Worm (Caenorhabditis elegans): ENCODE measurements around the gene sre-47.

sre-47 gene

DNA sequence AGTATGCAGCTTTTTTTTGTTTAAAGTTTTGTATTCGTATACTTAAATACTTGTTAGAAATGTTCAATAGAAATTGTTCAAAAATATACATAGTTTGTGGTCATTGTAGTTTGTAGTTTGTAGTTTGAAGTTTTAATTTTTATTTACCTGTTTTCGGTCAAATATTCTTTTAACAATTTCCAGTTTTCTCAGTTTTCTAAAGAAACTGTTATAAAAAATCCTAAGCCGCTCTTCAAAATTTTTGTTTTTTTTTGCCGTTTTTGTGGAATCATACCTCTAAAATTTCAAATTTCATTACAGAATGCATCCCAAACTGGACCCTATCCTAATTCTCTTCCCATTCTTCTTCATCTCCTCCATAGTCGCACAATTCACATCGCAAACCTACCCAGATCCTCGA lies 21.8 kb upstream of the sre-47 start, which contains the start of gene F01D5.6:
Gene F01D5.6, plus strand, starts transcription at position 301 of the 400 bp plus-strand sequence.
- TF ChIP-seq alr-1 (tag; optimal IDR thresholded peaks at IDR 0.05) (no peak), nhr-12 (tag; optimal IDR thresholded peaks at IDR 0.05) (no peak), ama-1 (optimal IDR thresholded peaks at IDR 0.05) (no peak), nhr-129 (tag; optimal IDR thresholded peaks at IDR 0.05) (no peak), lin-39 (tag; optimal IDR thresholded peaks at IDR 0.05) (no peak), mab-5 (tag; optimal IDR thresholded peaks at IDR 0.05) (no peak), ztf-11 (tag; optimal IDR thresholded peaks at IDR 0.05) (no peak), C34F6.9 (tag; optimal IDR thresholded peaks at IDR 0.05) (no peak), R02D3.7 (tag; optimal IDR thresholded peaks at IDR 0.05) (no peak), lin-11 (tag; optimal IDR thresholded peaks at IDR 0.05) (no peak), unc-39 (tag; optimal IDR thresholded peaks at IDR 0.05) (no peak), skn-1 (tag; optimal IDR thresholded peaks at IDR 0.05) (no peak), nhr-23 (tag; optimal IDR thresholded peaks at IDR 0.05) (no peak), Y55F3AM.14 (GFP tag; optimal IDR thresholded peaks at IDR 0.05) (no peak), unc-62 (GFP tag; optimal IDR thresholded peaks at IDR 0.05) (no peak), nhr-6 (tag; optimal IDR thresholded peaks at IDR 0.05) (no peak), egl-27 (tag; optimal IDR thresholded peaks at IDR 0.05) (no peak), sem-4 (tag; optimal IDR thresholded peaks at IDR 0.05) (no peak), nhr-77 (tag; optimal IDR thresholded peaks at IDR 0.05) (no peak), aly-2 (tag; optimal IDR thresholded peaks at IDR 0.05) (no peak)

DNA sequence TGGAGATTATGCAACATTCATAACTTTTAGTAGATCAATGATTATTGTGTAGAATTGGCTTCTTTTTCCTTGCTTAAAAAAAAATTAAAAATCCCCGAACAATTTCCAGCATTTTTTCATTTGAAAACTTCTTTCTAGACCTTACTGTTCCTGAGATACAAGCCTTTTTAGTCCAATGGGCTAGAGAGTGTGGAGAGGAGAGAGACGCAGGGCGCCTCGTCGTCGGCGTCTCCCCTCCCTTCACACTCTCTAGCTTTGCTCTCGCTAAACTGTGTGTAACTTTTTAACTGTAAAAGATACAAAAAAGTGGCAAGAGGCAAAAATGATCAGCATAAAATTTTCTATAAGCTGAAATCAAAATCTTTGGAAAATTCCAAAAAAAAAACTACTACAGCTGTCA lies 20.7 kb upstream of the sre-47 start:
- TF ChIP-seq unc-55 (GFP tag; optimal IDR thresholded peaks at IDR 0.05) (no peak), ztf-4 (tag; optimal IDR thresholded peaks at IDR 0.05) (no peak), lin-11 (tag; optimal IDR thresholded peaks at IDR 0.05) (no peak), ceh-82 (tag; optimal IDR thresholded peaks at IDR 0.05) (no peak), ceh-16 (tag; optimal IDR thresholded peaks at IDR 0.05) (no peak), snpc-4 (tag; optimal IDR thresholded peaks at IDR 0.05) (no peak), peb-1 (tag; optimal IDR thresholded peaks at IDR 0.05) (no peak), elt-3 (tag; optimal IDR thresholded peaks at IDR 0.05) (no peak), elt-1 (tag; optimal IDR thresholded peaks at IDR 0.05) (no peak), sem-4 (tag; optimal IDR thresholded peaks at IDR 0.05) (no peak), lin-39 (tag; optimal IDR thresholded peaks at IDR 0.05) (no peak), lsy-2 (tag; optimal IDR thresholded peaks at IDR 0.05) (no peak), C34F6.9 (tag; optimal IDR thresholded peaks at IDR 0.05) (no peak), egl-27 (tag; optimal IDR thresholded peaks at IDR 0.05) (no peak), nhr-6 (tag; optimal IDR thresholded peaks at IDR 0.05) (no peak), Y55F3AM.14 (GFP tag; optimal IDR thresholded peaks at IDR 0.05) (no peak), nhr-129 (tag; optimal IDR thresholded peaks at IDR 0.05) (no peak), nhr-237 (tag; optimal IDR thresholded peaks at IDR 0.05) (no peak), unc-62 (GFP tag; optimal IDR thresholded peaks at IDR 0.05) (no peak), zag-1 (tag; optimal IDR thresholded peaks at IDR 0.05) (no peak)

DNA sequence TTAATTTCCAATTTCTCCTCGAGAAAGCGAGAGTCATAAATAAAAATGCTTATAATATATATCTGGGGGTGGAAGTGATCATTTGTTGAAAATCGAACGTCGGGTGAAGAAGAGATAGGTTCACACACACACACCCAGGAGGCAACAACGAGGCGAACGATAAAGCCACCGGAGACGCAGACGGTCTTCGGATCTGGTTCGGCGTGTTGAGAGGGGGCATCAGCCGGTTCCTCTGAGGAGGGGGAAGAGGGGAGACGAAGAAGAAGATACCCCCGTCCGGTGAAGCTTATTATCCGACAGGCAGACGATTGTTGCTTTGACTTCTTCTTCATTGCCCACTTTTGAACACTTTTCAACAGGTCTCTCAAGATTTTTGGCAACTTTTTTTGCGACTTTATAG lies 20.3 kb upstream of the sre-47 start:
- TF ChIP-seq R02D3.7 (tag; optimal IDR thresholded peaks at IDR 0.05) = no peak
- TF ChIP-seq nhr-21 (tag; optimal IDR thresholded peaks at IDR 0.05) = peak; percentile 74

DNA sequence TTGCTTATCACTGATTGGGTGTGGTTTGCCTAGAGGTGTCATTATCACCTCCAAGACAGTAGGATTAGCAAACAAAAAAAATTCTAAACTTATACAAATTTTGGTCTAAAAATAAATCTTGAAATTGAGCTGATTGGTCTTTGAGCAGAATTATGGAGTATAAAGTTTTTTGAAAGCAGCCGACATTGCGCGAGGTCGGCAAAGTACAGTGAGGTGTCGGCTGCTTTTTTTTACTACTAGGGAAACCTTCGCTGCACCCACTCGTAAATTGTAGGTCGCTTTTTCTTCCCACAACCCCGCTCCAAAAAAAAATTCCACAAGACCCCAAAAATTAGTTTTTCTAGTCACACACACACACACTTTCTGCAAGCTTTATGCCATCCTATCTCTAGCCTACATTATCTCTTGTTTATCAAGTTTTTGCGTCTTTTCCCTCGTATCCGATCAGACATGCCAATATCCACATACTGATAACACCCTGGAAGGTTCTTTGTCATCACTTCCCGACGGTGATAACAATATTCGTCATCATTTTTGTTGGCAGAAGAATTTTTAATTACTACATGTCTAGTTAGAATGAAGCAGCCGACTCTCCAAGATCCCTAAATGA lies 19.5 kb upstream of the sre-47 start:
- peak; percentile 82 for TF ChIP-seq snpc-4 (tag; optimal IDR thresholded peaks at IDR 0.05)
- TF ChIP-seq sma-9 (GFP tag; optimal IDR thresholded peaks at IDR 0.05) = no peak
- TF ChIP-seq sma-9 (tag; optimal IDR thresholded peaks at IDR 0.05) = no peak

DNA sequence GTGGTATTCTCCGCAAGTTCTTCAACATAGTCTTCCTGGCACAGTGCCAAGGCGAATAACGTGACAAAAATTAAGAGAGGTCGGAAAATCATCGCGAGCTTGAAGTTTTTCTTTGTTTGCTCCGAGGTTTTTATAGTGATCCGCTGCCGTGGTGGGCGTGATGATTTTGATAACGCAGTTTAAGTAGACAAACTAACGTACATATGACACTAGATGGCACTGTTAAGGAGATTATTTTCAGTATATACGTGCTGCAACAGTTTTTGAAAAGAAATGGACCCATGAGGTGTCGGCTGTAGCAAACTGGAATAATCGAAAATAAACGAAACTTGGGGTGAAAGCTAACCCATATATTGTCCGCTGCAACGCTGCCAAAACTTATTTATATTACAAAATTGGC lies 17.7 kb upstream of the sre-47 start, which contains the start of gene F01D5.5:
Gene F01D5.5, minus strand, starts transcription at position 101 of the 400 bp plus-strand sequence.
- TF ChIP-seq blmp-1 (tag; optimal IDR thresholded peaks at IDR 0.05; ENCODE audit: insufficient read depth) (no peak), sma-3 (GFP tag; optimal IDR thresholded peaks at IDR 0.05) (no peak), nhr-11 (tag; optimal IDR thresholded peaks at IDR 0.05) (no peak)

Data from whole organism, L2 larva.